Worm (Caenorhabditis elegans) whole organism, L1 larva: Measurements from ENCODE around the gene fkb-6.

Experiments
- C16A3.4 ChIP-seq: fragments of 150-350 bp; optimal IDR thresholded peaks from 2 replicates; lab custom pipeline; 2014; ENCODE audit warnings: missing biosample characterization, missing genetic modification characterization
- C34B4.2 ChIP-seq: sonication (generic microtip); optimal IDR thresholded peaks from 2 replicates; lab custom pipeline; 2017; ENCODE audit warnings: mild to moderate bottlenecking, missing genetic modification characterization, missing compliant biosample characterization
- F16B12.6 ChIP-seq: fragments of 150-350 bp; optimal IDR thresholded peaks from 2 replicates; lab custom pipeline; 2014; ENCODE audit warnings: missing biosample characterization, missing genetic modification characterization
- Y116A8C.19 ChIP-seq: sonication (generic microtip); optimal IDR thresholded peaks from 2 replicates; lab custom pipeline; 2016; ENCODE audit warnings: missing compliant biosample characterization, missing genetic modification characterization, borderline replicate concordance
- aha-1 ChIP-seq: fragments of 150-350 bp; optimal IDR thresholded peaks from 2 replicates; lab custom pipeline; 2014; ENCODE audit warnings: missing biosample characterization, missing genetic modification characterization
- alr-1 ChIP-seq: fragments of 200-800 bp; sonication (Bioruptor generic); optimal IDR thresholded peaks from 2 replicates; lab custom pipeline; 2018; ENCODE audit warnings: borderline replicate concordance, mild to moderate bottlenecking, missing genetic modification characterization, missing compliant biosample characterization
- blmp-1 ChIP-seq: fragments of 150-350 bp; optimal IDR thresholded peaks from 2 replicates; lab custom pipeline; 2014; ENCODE audit warnings: missing biosample characterization, missing genetic modification characterization
- ceh-82 ChIP-seq, 3 experiments: fragments of 150-350 bp in 1 of 3; sonication (generic microtip) in 2 of 3; optimal IDR thresholded peaks; 2 replicates each; lab custom pipeline; 2014 to 2017; ENCODE audit warnings: missing biosample characterization in 3 of 3, missing genetic modification characterization in 3 of 3
- ceh-88 ChIP-seq: fragments of 200-800 bp; sonication (Bioruptor generic); IDR thresholded peaks from 2 replicates; pipeline ENCODE4 v1.3.6; 2022; ENCODE audit warnings: missing genetic modification characterization, missing compliant biosample characterization
- ceh-90 ChIP-seq: sonication (generic microtip); optimal IDR thresholded peaks from 2 replicates; lab custom pipeline; 2016; ENCODE audit warnings: missing genetic modification characterization, missing compliant biosample characterization
- efl-1 ChIP-seq, 4 experiments: fragments of 150-350 bp; optimal IDR thresholded peaks in 3 of 4; peaks in 1 of 4; 1 replicate in 1 of 4; 2 replicates in 3 of 4; lab custom pipeline; 2014; ENCODE audit warnings: missing biosample characterization in 2 of 4, missing genetic modification characterization in 2 of 4, missing genetic modification reagents in 2 of 4
- egl-13 ChIP-seq: sonication (generic microtip); optimal IDR thresholded peaks from 2 replicates; lab custom pipeline; 2016; ENCODE audit warnings: missing genotype, missing genetic modification reagents, missing genetic modification characterization, missing compliant biosample characterization
- fkh-4 ChIP-seq: sonication (generic microtip); optimal IDR thresholded peaks from 2 replicates; lab custom pipeline; 2016; ENCODE audit warnings: missing compliant biosample characterization, missing genetic modification characterization, borderline replicate concordance
- fkh-8 ChIP-seq: sonication (generic microtip); optimal IDR thresholded peaks from 2 replicates; lab custom pipeline; 2016; ENCODE audit warnings: mild to moderate bottlenecking, missing genetic modification characterization, missing compliant biosample characterization
- fos-1 ChIP-seq: fragments of 150-350 bp; optimal IDR thresholded peaks from 2 replicates; lab custom pipeline; 2014; ENCODE audit warnings: missing biosample characterization, missing genetic modification characterization
- grh-1 ChIP-seq: fragments of 200-800 bp; sonication (Bioruptor generic); IDR thresholded peaks from 2 replicates; pipeline ENCODE4 v1.3.6; 2022; ENCODE audit warnings: missing genetic modification reagents, missing genetic modification characterization, missing compliant biosample characterization
- hlh-4 ChIP-seq: sonication (generic microtip); optimal IDR thresholded peaks from 2 replicates; lab custom pipeline; 2016; ENCODE audit warnings: mild to moderate bottlenecking, missing genetic modification characterization, missing compliant biosample characterization
- irx-1 ChIP-seq: sonication (generic microtip); optimal IDR thresholded peaks from 2 replicates; lab custom pipeline; 2016; ENCODE audit warnings: missing genetic modification characterization, missing compliant biosample characterization
- isw-1 ChIP-seq: fragments of 200-800 bp; sonication (Bioruptor generic); IDR thresholded peaks from 2 replicates; pipeline ENCODE4 v1.3.6; 2022; ENCODE audit warnings: missing genetic modification characterization, missing compliant biosample characterization
- lin-14 ChIP-seq: fragments of 200-800 bp; sonication (Bioruptor generic); optimal IDR thresholded peaks from 2 replicates; lab custom pipeline; 2018; ENCODE audit warnings: mild to moderate bottlenecking, missing genetic modification characterization, moderate library complexity, missing compliant biosample characterization
- lin-15B ChIP-seq: fragments of 150-350 bp; sonication (generic microtip); optimal IDR thresholded peaks from 3 replicates; lab custom pipeline; 2014; ENCODE audit warnings: missing biosample characterization, missing genetic modification characterization
- lir-3 ChIP-seq: sonication (generic microtip); optimal IDR thresholded peaks from 2 replicates; lab custom pipeline; 2016; ENCODE audit warnings: mild to moderate bottlenecking, missing genetic modification characterization, moderate library complexity, missing compliant biosample characterization; ENCODE audit not compliant: poor library complexity
- mab-9 ChIP-seq: fragments of 200-800 bp; sonication (Bioruptor generic); IDR thresholded peaks from 2 replicates; pipeline ENCODE4 v1.3.6; 2022; ENCODE audit warnings: missing genetic modification reagents, missing genetic modification characterization, missing compliant biosample characterization
- mef-2 ChIP-seq: fragments of 150-350 bp; optimal IDR thresholded peaks from 2 replicates; lab custom pipeline; 2014; ENCODE audit warnings: missing biosample characterization, missing genetic modification characterization
- nhr-19 ChIP-seq: fragments of 200-800 bp; sonication (Bioruptor generic); conservative IDR thresholded peaks from 2 replicates; pipeline ENCODE4 v1.3.6; 2022; ENCODE audit warnings: missing genetic modification characterization, missing compliant biosample characterization
- nhr-20 ChIP-seq: sonication (generic microtip); optimal IDR thresholded peaks from 2 replicates; lab custom pipeline; 2016; ENCODE audit warnings: mild to moderate bottlenecking, missing genetic modification characterization, missing compliant biosample characterization
- nhr-71 ChIP-seq: sonication (generic microtip); optimal IDR thresholded peaks from 2 replicates; lab custom pipeline; 2016; ENCODE audit warnings: mild to moderate bottlenecking, missing genetic modification characterization, moderate library complexity, missing compliant biosample characterization
- nhr-77 ChIP-seq: fragments of 150-350 bp; optimal IDR thresholded peaks from 2 replicates; lab custom pipeline; 2014; ENCODE audit warnings: missing biosample characterization, missing genetic modification characterization
- nhr-85 ChIP-seq: sonication (generic microtip); peaks from one replicate; lab custom pipeline; 2016; ENCODE audit warnings: missing genetic modification characterization, inconsistent platforms, missing compliant biosample characterization
- nhr-90 ChIP-seq: sonication (generic microtip); optimal IDR thresholded peaks from 2 replicates; lab custom pipeline; 2016; ENCODE audit warnings: mild to moderate bottlenecking, missing genetic modification characterization, missing compliant biosample characterization; ENCODE audit not compliant: poor library complexity
- sptf-1 ChIP-seq: fragments of 150-350 bp; optimal IDR thresholded peaks from 2 replicates; lab custom pipeline; 2014; ENCODE audit warnings: missing biosample characterization, missing genetic modification characterization
- swsn-7 ChIP-seq: sonication (generic microtip); optimal IDR thresholded peaks from 2 replicates; lab custom pipeline; 2016; ENCODE audit warnings: missing genetic modification characterization, missing compliant biosample characterization
- tbx-2 ChIP-seq: sonication (generic microtip); optimal IDR thresholded peaks from 2 replicates; lab custom pipeline; 2016; ENCODE audit warnings: missing genetic modification characterization, missing compliant biosample characterization
- unc-30 ChIP-seq: sonication (generic microtip); optimal IDR thresholded peaks from 2 replicates; lab custom pipeline; 2017; ENCODE audit warnings: missing biosample characterization, missing genetic modification characterization
- unc-86 ChIP-seq: sonication (generic microtip); optimal IDR thresholded peaks from 2 replicates; lab custom pipeline; 2016; ENCODE audit warnings: missing genetic modification characterization, missing compliant biosample characterization
- unc-98 ChIP-seq: fragments of 200-800 bp; sonication (Bioruptor generic); IDR thresholded peaks from 2 replicates; pipeline ENCODE4 v1.3.6; 2022; ENCODE audit warnings: missing genetic modification characterization, missing compliant biosample characterization

Gene fkb-6

ce11 chrV:20807038-20807437, 38.9 kb upstream of the fkb-6 start, which contains the start of gene Y44A6D.6:
TSS of gene Y44A6D.6 (plus strand) at chrV:20807338.
- TF ChIP-seq fos-1 (tag; lab: Kevin White, UChicago) (no peak), egl-13 (tag; lab: Kevin White, UChicago) (no peak), nhr-85 (tag; lab: Kevin White, UChicago) (no peak), nhr-71 (tag; lab: Kevin White, UChicago) (no peak), swsn-7 (tag; lab: Kevin White, UChicago) (no peak), hlh-4 (tag; lab: Kevin White, UChicago) (no peak), F16B12.6 (tag; lab: Kevin White, UChicago) (no peak)

- TF ChIP-seq nhr-77: no peak
- no peak for TF ChIP-seq efl-1 (optimal IDR thresholded peaks at IDR 0.05; lab: Kevin White, UChicago)
- TF ChIP-seq efl-1 (GFP tag; optimal IDR thresholded peaks at IDR 0.05 in 1 of 2; lab: Kevin White, UChicago): peak in 1 of 2 experiments; percentile 7
- TF ChIP-seq ceh-88: no peak
- no peak for TF ChIP-seq unc-98 (GFP tag; lab: Robert Waterston, UW)
- TF ChIP-seq tbx-2 (tag; lab: Kevin White, UChicago): no peak
- TF ChIP-seq irx-1 (tag; lab: Kevin White, UChicago): no peak
- TF ChIP-seq fkh-4 (tag; lab: Kevin White, UChicago): no peak
- TF ChIP-seq lin-14: peak; percentile 56
- no peak for TF ChIP-seq nhr-19 (GFP tag; lab: Robert Waterston, UW)
- no peak for TF ChIP-seq alr-1 (tag; lab: Kevin White, UChicago)
- no peak for TF ChIP-seq C34B4.2
- TF ChIP-seq nhr-85 (tag; lab: Kevin White, UChicago): no peak
- no peak for TF ChIP-seq lir-3 (tag; lab: Kevin White, UChicago)
- TF ChIP-seq ceh-82 (tag; optimal IDR thresholded peaks at IDR 0.05; lab: Kevin White, UChicago): no peak
- TF ChIP-seq, all 84 proteins: peak for 2
Observed at ce11 chrV:20813646-20814045, 32.3 kb upstream of the fkb-6 start.

- peak; percentile 30 for TF ChIP-seq nhr-85 (tag; lab: Kevin White, UChicago)
- TF ChIP-seq mef-2: no peak
Observed at ce11 chrV:20814424-20814823, 31.5 kb upstream of the fkb-6 start, which contains the start of gene Y44A6D.7. TSS of gene Y44A6D.7 (plus strand) at chrV:20814724.

DNA sequence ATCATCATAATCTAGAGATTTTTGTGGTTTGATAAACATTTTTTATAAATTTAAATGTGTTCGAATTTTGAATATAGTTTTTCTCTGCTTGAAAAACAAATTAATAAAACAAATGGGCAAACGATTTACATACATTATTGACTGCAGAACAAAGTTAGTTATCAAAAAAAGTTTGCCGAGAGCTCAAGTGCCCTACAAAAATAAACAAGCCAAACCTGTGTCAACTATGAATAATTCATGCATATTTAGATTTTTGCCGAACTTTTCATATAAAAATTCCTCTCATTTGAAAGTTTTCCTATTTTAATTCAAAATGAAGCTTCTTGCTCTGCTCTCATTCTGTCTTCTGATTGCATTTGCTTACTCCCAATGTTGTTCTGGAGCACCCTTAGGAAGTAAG, 30.1 kb upstream of the fkb-6 start, which contains the start of gene sshk-1:
TSS of gene sshk-1 (plus strand) at position 301 of the 400 bp plus-strand sequence.
- TF ChIP-seq unc-30 (tag; lab: Kevin White, UChicago): no peak
- no peak for TF ChIP-seq nhr-90 (tag; lab: Kevin White, UChicago)
- TF ChIP-seq Y116A8C.19 (tag; lab: Kevin White, UChicago): no peak
- no peak for TF ChIP-seq unc-86 (tag; lab: Kevin White, UChicago)
- TF ChIP-seq lir-3 (tag; lab: Kevin White, UChicago): no peak
- TF ChIP-seq grh-1: no peak
- no peak for TF ChIP-seq lin-15B
- TF ChIP-seq ceh-90: no peak
- no peak for TF ChIP-seq mab-9
- TF ChIP-seq nhr-20 (tag; lab: Kevin White, UChicago): no peak
- no peak for TF ChIP-seq isw-1
- no peak for TF ChIP-seq C16A3.4 (tag; lab: Kevin White, UChicago)
- no peak for TF ChIP-seq efl-1 (optimal IDR thresholded peaks at IDR 0.05; lab: Kevin White, UChicago)
- TF ChIP-seq efl-1 (GFP tag; optimal IDR thresholded peaks at IDR 0.05 in 1 of 2; lab: Kevin White, UChicago): no peak
- no peak for TF ChIP-seq aha-1 (tag; lab: Kevin White, UChicago)
- TF ChIP-seq sptf-1 (tag; lab: Kevin White, UChicago): no peak
- TF ChIP-seq fkh-8 (tag; lab: Kevin White, UChicago): no peak
- TF ChIP-seq blmp-1 (tag; lab: Kevin White, UChicago): no peak
- no peak for TF ChIP-seq nhr-77
